Worm (Caenorhabditis elegans): ENCODE measurements around the gene Y54F10BM.13.
A peak's percentile ranks its signal among the peaks of the same experiment; 100 is the strongest.

Gene Y54F10BM.13

ce11 chrIII:2329336-2329735, 1.5 kb downstream of the Y54F10BM.13 start, which contains the start of gene Y54F10BM.12:
Gene Y54F10BM.12, minus strand, starts transcription at chrIII:2329679.
- TF ChIP-seq tbx-7 (tag; optimal IDR thresholded peaks at IDR 0.05) = no peak
- peak; percentile 7 for TF ChIP-seq ceh-34 (tag; optimal IDR thresholded peaks at IDR 0.05)
- no peak for TF ChIP-seq rnt-1 (tag; optimal IDR thresholded peaks at IDR 0.05)

- TF ChIP-seq ceh-48 (tag; optimal IDR thresholded peaks at IDR 0.05) (peak; percentile 60), tbx-2 (tag; optimal IDR thresholded peaks at IDR 0.05) (no peak)
These were observed 2.3 kb downstream of the Y54F10BM.13 start for ce11 chrIII:2328612-2329011.

- TF ChIP-seq ahr-1 (tag; optimal IDR thresholded peaks at IDR 0.05) = no peak
- peak; percentile 89 for TF ChIP-seq nfya-1 (tag; optimal IDR thresholded peaks at IDR 0.05)
These were observed 6.2 kb downstream of the Y54F10BM.13 start for ce11 chrIII:2324703-2325102.

- TF ChIP-seq dmd-4 (tag; optimal IDR thresholded peaks at IDR 0.05; ENCODE audit: borderline replicate concordance) = no peak
- no peak for TF ChIP-seq ztf-16 (tag; optimal IDR thresholded peaks at IDR 0.05)
- no peak for TF ChIP-seq ama-1 (optimal IDR thresholded peaks at IDR 0.05)
- no peak for TF ChIP-seq dve-1 (tag; optimal IDR thresholded peaks at IDR 0.05)
- no peak for TF ChIP-seq nhr-232 (tag; optimal IDR thresholded peaks at IDR 0.05)
- no peak for TF ChIP-seq fax-1 (tag; optimal IDR thresholded peaks at IDR 0.05)
- TF ChIP-seq lim-6 (tag; optimal IDR thresholded peaks at IDR 0.05) = no peak
- TF ChIP-seq ceh-6 (GFP tag; optimal IDR thresholded peaks at IDR 0.05) = no peak
- TF ChIP-seq pros-1 (tag; optimal IDR thresholded peaks at IDR 0.05) = no peak
- no peak for TF ChIP-seq sox-4 (tag; optimal IDR thresholded peaks at IDR 0.05)
- TF ChIP-seq nfya-1 (tag; optimal IDR thresholded peaks at IDR 0.05) = no peak
- TF ChIP-seq eyg-1 (tag; optimal IDR thresholded peaks at IDR 0.05) = no peak
- TF ChIP-seq ets-4 (tag; optimal IDR thresholded peaks at IDR 0.05) = no peak
- TF ChIP-seq ceh-48 (tag; optimal IDR thresholded peaks at IDR 0.05) = no peak
- TF ChIP-seq C08G9.2 (tag; optimal IDR thresholded peaks at IDR 0.05) = no peak
- no peak for TF ChIP-seq ceh-30 (tag; optimal IDR thresholded peaks at IDR 0.05)
These were observed 14.4 kb downstream of the Y54F10BM.13 start for ce11 chrIII:2316439-2316838.

- no peak for TF ChIP-seq ceh-34 (tag; optimal IDR thresholded peaks at IDR 0.05)
- TF ChIP-seq tbx-7 (tag; optimal IDR thresholded peaks at IDR 0.05) = no peak
- TF ChIP-seq Y22D7AL.16 (tag; optimal IDR thresholded peaks at IDR 0.05) = no peak
- TF ChIP-seq gmeb-2 (tag; optimal IDR thresholded peaks at IDR 0.05) = no peak
- TF ChIP-seq madf-2 (tag; optimal IDR thresholded peaks at IDR 0.05) = no peak
- no peak for TF ChIP-seq rnt-1 (tag; optimal IDR thresholded peaks at IDR 0.05)
- TF ChIP-seq ahr-1 (tag; optimal IDR thresholded peaks at IDR 0.05) = no peak
- no peak for TF ChIP-seq fkh-10 (GFP tag; optimal IDR thresholded peaks at IDR 0.05)
- no peak for TF ChIP-seq C38D4.7 (GFP tag; optimal IDR thresholded peaks at IDR 0.05)
- TF ChIP-seq hlh-6 (tag; optimal IDR thresholded peaks at IDR 0.05) = no peak
- TF ChIP-seq ceh-22 (tag; optimal IDR thresholded peaks at IDR 0.05) = no peak
- TF ChIP-seq ttx-3 (tag; optimal IDR thresholded peaks at IDR 0.05) = no peak
- no peak for TF ChIP-seq eyg-1 (tag; optimal IDR thresholded peaks at IDR 0.05)
- no peak for TF ChIP-seq nfya-1 (tag; optimal IDR thresholded peaks at IDR 0.05)
These were observed 16.2 kb downstream of the Y54F10BM.13 start for ce11 chrIII:2314678-2315077.

ce11 chrIII:2313985-2314494, 16.8 kb downstream of the Y54F10BM.13 start, which contains the start of the genes fbxa-66 and iffb-1:
Gene fbxa-66, minus strand, starts transcription at chrIII:2314035.
Gene iffb-1, plus strand, starts transcription at chrIII:2314436.
- TF ChIP-seq ceh-22 (tag; optimal IDR thresholded peaks at IDR 0.05) = no peak
- no peak for TF ChIP-seq unc-42 (tag; optimal IDR thresholded peaks at IDR 0.05)
- TF ChIP-seq fkh-10 (GFP tag; optimal IDR thresholded peaks at IDR 0.05) = no peak
- TF ChIP-seq unc-55 (GFP tag; optimal IDR thresholded peaks at IDR 0.05) = no peak
- TF ChIP-seq ceh-14 (tag; optimal IDR thresholded peaks at IDR 0.05) = no peak
- TF ChIP-seq ahr-1 (tag; optimal IDR thresholded peaks at IDR 0.05) = no peak
- no peak for TF ChIP-seq unc-3 (GFP tag; conservative IDR thresholded peaks at IDR 0.05)
- TF ChIP-seq unc-3 (tag; optimal IDR thresholded peaks at IDR 0.05) = no peak
- TF ChIP-seq pha-2 (tag; optimal IDR thresholded peaks at IDR 0.05) = no peak
- no peak for TF ChIP-seq pat-9 (tag; optimal IDR thresholded peaks at IDR 0.05)
- TF ChIP-seq sox-2 (GFP tag; IDR thresholded peaks at IDR 0.05) = no peak
- TF ChIP-seq elt-4 (tag; optimal IDR thresholded peaks at IDR 0.05) = no peak
